Worm (Caenorhabditis elegans): Measurements from ENCODE around the gene pals-32.

The pals-32 gene

DNA sequence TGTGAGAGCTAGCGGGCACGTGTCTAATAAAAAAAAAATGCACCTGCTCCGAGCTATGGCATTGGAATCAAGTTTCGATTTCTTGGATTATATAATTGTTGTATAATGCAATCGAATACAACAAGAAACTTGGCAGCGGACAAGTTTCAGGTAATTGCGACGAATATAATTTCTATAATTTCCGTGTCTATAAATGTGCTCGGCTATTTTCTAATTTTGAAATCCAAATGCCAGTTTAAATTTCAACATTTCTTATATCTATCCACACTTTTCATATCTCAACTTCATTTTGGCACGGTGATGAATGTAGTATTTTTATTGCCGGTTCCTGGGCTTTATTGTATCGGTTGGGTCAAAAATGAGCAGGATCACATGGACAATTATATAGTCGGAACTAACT lies 33.3 kb downstream of the pals-32 start, which contains the start of gene C31B8.16:
Gene C31B8.16, plus strand, starts transcription at position 301 of the 400 bp plus-strand sequence.
- TF ChIP-seq unc-62 (GFP tag; optimal IDR thresholded peaks at IDR 0.05): no peak

DNA sequence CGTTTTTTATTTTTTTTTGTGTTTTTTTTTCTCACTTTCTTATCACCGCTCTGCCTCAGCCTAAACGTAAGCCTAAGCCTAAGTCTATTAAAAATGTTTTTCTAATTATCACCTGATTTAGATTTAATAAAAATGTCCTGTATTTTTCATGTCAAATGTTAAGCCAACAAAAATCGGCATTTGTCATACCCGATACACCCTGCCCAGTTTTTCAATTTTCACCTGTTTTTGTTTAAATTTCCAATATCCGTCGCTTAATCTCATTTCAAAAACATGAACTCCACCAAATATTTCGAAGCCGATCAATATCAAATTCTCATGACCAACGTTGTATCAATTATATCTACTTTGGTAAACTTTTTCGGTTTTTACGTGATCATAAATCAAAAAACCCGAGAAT lies 34.8 kb downstream of the pals-32 start, which contains the start of gene C31B8.1:
Gene C31B8.1, plus strand, starts transcription at position 301 of the 400 bp plus-strand sequence.
- no peak for TF ChIP-seq unc-62 (GFP tag; optimal IDR thresholded peaks at IDR 0.05)

DNA sequence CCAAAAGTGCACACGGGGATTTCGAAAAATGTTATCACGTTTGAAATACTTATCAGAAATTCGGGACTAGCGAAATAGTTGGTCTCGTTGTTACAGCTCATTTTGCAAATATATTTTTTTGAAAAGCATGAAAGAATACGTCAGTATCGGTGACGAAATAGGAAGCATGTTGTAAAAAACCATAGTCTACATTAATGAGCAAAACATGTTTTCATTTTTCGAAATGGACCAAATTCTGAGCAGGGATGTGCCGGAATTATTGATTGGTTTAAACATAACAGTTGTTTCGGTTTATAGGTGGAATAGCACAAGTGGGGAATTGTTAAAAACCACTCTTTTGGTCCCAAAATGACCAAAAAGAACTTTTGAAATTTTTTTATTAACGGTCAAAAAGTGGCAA lies 37.7 kb downstream of the pals-32 start, which contains the start of gene srh-247:
Gene srh-247, minus strand, starts transcription at position 101 of the 400 bp plus-strand sequence.
- no peak for TF ChIP-seq unc-62 (GFP tag; optimal IDR thresholded peaks at IDR 0.05)

- no peak for TF ChIP-seq unc-62 (GFP tag; optimal IDR thresholded peaks at IDR 0.05)
Observed at ce11 chrV:2938497-2938896, 42.1 kb downstream of the pals-32 start, which contains the start of gene srw-141. Gene srw-141, minus strand, starts transcription at chrV:2938597.

DNA sequence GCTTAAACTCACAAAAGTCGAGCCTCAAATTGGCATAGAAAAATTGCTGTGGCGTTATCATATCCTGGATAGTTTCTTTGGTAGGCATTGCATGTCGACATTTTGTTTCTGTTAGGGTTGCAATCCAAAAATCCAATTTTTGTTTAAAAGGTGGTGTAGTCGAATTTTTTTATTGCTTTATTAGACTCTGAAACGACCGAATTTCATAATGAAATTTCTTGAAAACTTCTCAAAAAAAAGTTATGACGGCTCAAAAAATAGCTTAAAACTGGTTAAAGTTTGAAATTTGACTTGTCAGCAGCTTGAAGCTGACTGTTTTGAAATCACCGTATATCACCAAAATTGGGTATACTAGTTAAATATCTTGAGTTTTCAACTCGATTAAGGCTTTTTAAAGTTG lies 45.0 kb downstream of the pals-32 start, which contains the start of gene srw-143:
Gene srw-143, minus strand, starts transcription at position 101 of the 400 bp plus-strand sequence.
- no peak for TF ChIP-seq unc-62 (GFP tag; optimal IDR thresholded peaks at IDR 0.05)

- TF ChIP-seq unc-62 (GFP tag; optimal IDR thresholded peaks at IDR 0.05): no peak
Observed at ce11 chrV:2942247-2942646, 45.8 kb downstream of the pals-32 start.

DNA sequence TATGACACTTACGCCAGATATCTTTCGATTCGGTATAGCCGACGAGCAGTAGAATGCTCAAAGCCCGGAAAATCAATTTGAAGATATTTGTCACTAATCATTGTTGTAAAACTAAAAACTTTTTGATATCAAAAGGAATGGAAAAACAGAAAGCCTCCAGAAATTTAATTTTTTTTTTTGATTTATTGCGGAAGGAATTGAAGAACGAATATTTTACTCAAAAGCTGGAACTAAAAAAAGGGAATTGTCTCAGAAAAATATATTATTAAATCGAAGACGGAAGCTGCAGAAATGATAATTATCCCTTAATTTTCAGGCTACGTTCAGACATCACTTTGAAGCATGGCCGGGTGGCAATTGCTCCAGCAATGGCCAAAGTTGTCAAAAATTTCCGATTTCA lies 47.4 kb downstream of the pals-32 start, which contains the start of gene srw-137:
Gene srw-137, minus strand, starts transcription at position 101 of the 400 bp plus-strand sequence.
- no peak for TF ChIP-seq unc-62 (GFP tag; optimal IDR thresholded peaks at IDR 0.05)

- TF ChIP-seq unc-62 (GFP tag; optimal IDR thresholded peaks at IDR 0.05): no peak
Observed at ce11 chrV:2945602-2946001, 49.2 kb downstream of the pals-32 start, which contains the start of gene srh-87. Gene srh-87, minus strand, starts transcription at chrV:2945702.
